Fruit fly (Drosophila melanogaster) whole organism, embryonic: ENCODE measurements around the gene CG5902.
A peak's percentile ranks its signal among the peaks of the same experiment; 100 is the strongest.

Source experiments
- Antp ChIP-seq: fragments of 200-800 bp; sonication (Bioruptor generic); optimal IDR thresholded peaks from 3 replicates; lab custom pipeline; 2016; ENCODE audit warnings: missing biosample characterization, missing genetic modification characterization
- BEAF-32 ChIP-seq: fragments of 200-800 bp; sonication (Bioruptor generic); optimal IDR thresholded peaks from 3 replicates; lab custom pipeline; 2017; ENCODE audit warnings: missing biosample characterization, missing genetic modification characterization, mild to moderate bottlenecking, moderate library complexity, missing genetic modification reagents
- CG10147 ChIP-seq: fragments of 200-800 bp; sonication (Bioruptor generic); optimal IDR thresholded peaks from 2 replicates; lab custom pipeline; 2019; ENCODE audit warnings: missing biosample characterization, mild to moderate bottlenecking, missing genetic modification characterization, moderate library complexity
- CG10209 ChIP-seq: fragments of 200-800 bp; sonication (Bioruptor generic); optimal IDR thresholded peaks from 3 replicates; lab custom pipeline; 2017; ENCODE audit warnings: missing biosample characterization, mild to moderate bottlenecking, missing genetic modification characterization, missing genetic modification reagents
- CG10654 ChIP-seq: fragments of 200-800 bp; sonication (Bioruptor generic); optimal IDR thresholded peaks from 2 replicates; lab custom pipeline; 2016; ENCODE audit warnings: missing biosample characterization, missing genetic modification characterization
- CG11398 ChIP-seq: fragments of 200-800 bp; sonication (Bioruptor generic); optimal IDR thresholded peaks from 2 replicates; lab custom pipeline; 2016; ENCODE audit warnings: missing biosample characterization, missing genetic modification characterization
- CG12236 ChIP-seq: fragments of 200-800 bp; sonication (Bioruptor generic); optimal IDR thresholded peaks from 2 replicates; lab custom pipeline; 2016; ENCODE audit warnings: missing biosample characterization, missing genetic modification characterization
- CG16813 ChIP-seq: fragments of 200-800 bp; sonication (Bioruptor generic); IDR thresholded peaks from 3 replicates; pipeline ENCODE4 v1.3.6; 2022; ENCODE audit warnings: missing biosample characterization, missing genetic modification characterization; ENCODE audit not compliant: partially characterized antibody
- CG1832 ChIP-seq: fragments of 200-800 bp; sonication (Bioruptor generic); optimal IDR thresholded peaks from 2 replicates; lab custom pipeline; 2017; ENCODE audit warnings: missing biosample characterization, mild to moderate bottlenecking, missing genetic modification characterization, inconsistent platforms
- CG18764 ChIP-seq: fragments of 200-800 bp; sonication (Bioruptor generic); optimal IDR thresholded peaks from 3 replicates; lab custom pipeline; 2016; ENCODE audit warnings: missing biosample characterization, missing genetic modification characterization
- CG2116 ChIP-seq: fragments of 200-800 bp; sonication (Bioruptor generic); optimal IDR thresholded peaks from 3 replicates; lab custom pipeline; 2018; ENCODE audit warnings: missing biosample characterization, mild to moderate bottlenecking, missing genetic modification characterization
- CG2678 ChIP-seq: fragments of 200-800 bp; sonication (Bioruptor generic); optimal IDR thresholded peaks from 3 replicates; lab custom pipeline; 2019; ENCODE audit warnings: missing biosample characterization, mild to moderate bottlenecking, missing genetic modification characterization, moderate library complexity
- CG3065 ChIP-seq: fragments of 200-800 bp; sonication (Bioruptor generic); optimal IDR thresholded peaks from 2 replicates; lab custom pipeline; 2016; ENCODE audit warnings: missing biosample characterization, missing genetic modification characterization
- CG32532 ChIP-seq: fragments of 200-800 bp; sonication (Bioruptor generic); IDR thresholded peaks from 2 replicates; pipeline ENCODE4 v1.3.6; 2022; ENCODE audit warnings: missing biosample characterization, missing genetic modification characterization
- CG3281 ChIP-seq: fragments of 200-800 bp; sonication (Bioruptor generic); optimal IDR thresholded peaks from 3 replicates; lab custom pipeline; 2017; ENCODE audit warnings: missing biosample characterization, mild to moderate bottlenecking, missing genetic modification characterization
- CG4820 ChIP-seq: fragments of 200-800 bp; sonication (Bioruptor generic); optimal IDR thresholded peaks from 3 replicates; lab custom pipeline; 2016; ENCODE audit warnings: missing biosample characterization, missing genetic modification characterization
- CG6654 ChIP-seq: fragments of 200-800 bp; sonication (Bioruptor generic); optimal IDR thresholded peaks from 2 replicates; lab custom pipeline; 2017; ENCODE audit warnings: missing biosample characterization, mild to moderate bottlenecking, missing genetic modification characterization
- CG6683 ChIP-seq: fragments of 200-800 bp; sonication (Bioruptor generic); optimal IDR thresholded peaks from 2 replicates; lab custom pipeline; 2017; ENCODE audit warnings: missing biosample characterization, mild to moderate bottlenecking, missing genetic modification characterization, missing genetic modification reagents
- CG6813 ChIP-seq: fragments of 200-800 bp; sonication (Bioruptor generic); optimal IDR thresholded peaks from 2 replicates; lab custom pipeline; 2017; ENCODE audit warnings: missing biosample characterization, missing genetic modification characterization, mild to moderate bottlenecking, moderate library complexity, missing genetic modification reagents
- CG8944 ChIP-seq: fragments of 200-800 bp; sonication (Bioruptor generic); optimal IDR thresholded peaks from 3 replicates; lab custom pipeline; 2016; ENCODE audit warnings: missing biosample characterization, missing genetic modification characterization
- CoRest ChIP-seq: fragments of 200-800 bp; sonication (Bioruptor generic); optimal IDR thresholded peaks from 3 replicates; lab custom pipeline; 2018; ENCODE audit warnings: missing biosample characterization, mild to moderate bottlenecking, missing genetic modification characterization, moderate library complexity
- Eip74EF ChIP-seq, 2 experiments: fragments of 200-800 bp in 1 of 2; fragments of >200 bp in 1 of 2; sonication (Bioruptor generic) in 1 of 2; optimal IDR thresholded peaks; 2 replicates each; lab custom pipeline; 2017 to 2019; ENCODE audit warnings: missing biosample characterization in 2 of 2, missing genetic modification characterization in 2 of 2, mild to moderate bottlenecking in 1 of 2, moderate library complexity in 1 of 2
- Ets97D ChIP-seq: fragments of 200-800 bp; sonication (Bioruptor generic); optimal IDR thresholded peaks from 3 replicates; lab custom pipeline; 2016; ENCODE audit warnings: missing biosample characterization, missing genetic modification characterization
- Meics ChIP-seq: fragments of 200-800 bp; sonication (Bioruptor generic); optimal IDR thresholded peaks from 2 replicates; lab custom pipeline; 2017; ENCODE audit warnings: missing biosample characterization, mild to moderate bottlenecking, missing genetic modification characterization
- Opbp ChIP-seq: fragments of 200-800 bp; sonication (Bioruptor generic); IDR thresholded peaks from 3 replicates; pipeline ENCODE4 v1.3.6; 2022; ENCODE audit warnings: missing biosample characterization, missing genetic modification characterization; ENCODE audit not compliant: partially characterized antibody
- Ravus ChIP-seq: fragments of 200-800 bp; sonication (Bioruptor generic); IDR thresholded peaks from 2 replicates; pipeline ENCODE4 v1.3.6; 2022; ENCODE audit warnings: missing biosample characterization, missing genetic modification characterization
- Rfx ChIP-seq: fragments of 200-800 bp; sonication (Bioruptor generic); IDR thresholded peaks from 2 replicates; pipeline ENCODE4 v1.3.6; 2022; ENCODE audit warnings: missing biosample characterization, missing genetic modification characterization
- TFAM ChIP-seq: fragments of 200-800 bp; sonication (Bioruptor generic); optimal IDR thresholded peaks from 2 replicates; lab custom pipeline; 2017; ENCODE audit warnings: missing biosample characterization, missing genetic modification characterization, inconsistent platforms
- Xrp1 ChIP-seq: fragments of 200-800 bp; sonication (Bioruptor generic); IDR thresholded peaks from 2 replicates; pipeline ENCODE4 v1.3.6; 2022; ENCODE audit warnings: missing biosample characterization, missing genetic modification characterization
- YL-1 ChIP-seq: fragments of 200-800 bp; sonication (Bioruptor generic); optimal IDR thresholded peaks from 3 replicates; lab custom pipeline; 2017; ENCODE audit warnings: missing biosample characterization, mild to moderate bottlenecking, missing genetic modification characterization
- ase ChIP-seq: fragments of 200-800 bp; sonication (Bioruptor generic); IDR thresholded peaks from 3 replicates; pipeline ENCODE4 v1.3.6; 2022; ENCODE audit warnings: missing biosample characterization, missing genetic modification characterization
- bab2 ChIP-seq: fragments of 200-800 bp; sonication (Bioruptor generic); optimal IDR thresholded peaks from 2 replicates; lab custom pipeline; 2016; ENCODE audit warnings: missing biosample characterization, missing genetic modification characterization
- cwo ChIP-seq: fragments of 200-800 bp; sonication (Bioruptor generic); optimal IDR thresholded peaks from 3 replicates; lab custom pipeline; 2017; ENCODE audit warnings: missing biosample characterization, missing genetic modification characterization, mild to moderate bottlenecking, moderate library complexity, missing genetic modification reagents
- danr ChIP-seq: fragments of 200-800 bp; sonication (Bioruptor generic); IDR thresholded peaks from 2 replicates; pipeline ENCODE4 v1.3.6; 2022; ENCODE audit warnings: missing biosample characterization, missing genetic modification characterization
- dpn ChIP-seq, 2 experiments: fragments of 200-800 bp; sonication (Bioruptor generic); optimal IDR thresholded peaks; 3 replicates each; lab custom pipeline; 2016; ENCODE audit warnings: missing biosample characterization in 2 of 2, missing genetic modification characterization in 2 of 2
- en ChIP-seq: fragments of 200-800 bp; sonication (Bioruptor generic); optimal IDR thresholded peaks from 2 replicates; lab custom pipeline; 2016; ENCODE audit warnings: missing biosample characterization, missing genetic modification characterization
- fd96Cb ChIP-seq: fragments of 200-800 bp; sonication (Bioruptor generic); optimal IDR thresholded peaks from 2 replicates; lab custom pipeline; 2018; ENCODE audit warnings: missing biosample characterization, mild to moderate bottlenecking, missing genetic modification characterization, moderate library complexity
- fru ChIP-seq: fragments of >200 bp; optimal IDR thresholded peaks from 2 replicates; lab custom pipeline; 2017
- onecut ChIP-seq: fragments of 200-800 bp; sonication (Bioruptor generic); IDR thresholded peaks from 2 replicates; pipeline ENCODE4 v1.3.6; 2022; ENCODE audit warnings: missing biosample characterization, missing genetic modification characterization
- pan ChIP-seq, 4 experiments: fragments of >200 bp in 3 of 4; fragments of 200-800 bp in 1 of 4; sonication (Bioruptor generic) in 1 of 4; optimal IDR thresholded peaks in 3 of 4; IDR thresholded peaks in 1 of 4; 2 replicates each; pipeline versions ENCODE4 v1.3.6 to Lab custom; 2017 to 2022; ENCODE audit warnings: missing biosample characterization in 2 of 4, missing genetic modification characterization in 2 of 4, mixed read lengths in 1 of 4
- pros ChIP-seq: fragments of 200-800 bp; sonication (Bioruptor generic); optimal IDR thresholded peaks from 3 replicates; lab custom pipeline; 2019; ENCODE audit warnings: missing biosample characterization, mild to moderate bottlenecking, missing genetic modification characterization, moderate library complexity
- pzg ChIP-seq: fragments of 200-800 bp; sonication (Bioruptor generic); optimal IDR thresholded peaks from 3 replicates; lab custom pipeline; 2018; ENCODE audit warnings: missing biosample characterization, mild to moderate bottlenecking, missing genetic modification characterization, moderate library complexity
- sug ChIP-seq: fragments of 200-800 bp; optimal IDR thresholded peaks from 2 replicates; lab custom pipeline; 2019; ENCODE audit warnings: missing biosample characterization, mild to moderate bottlenecking, missing genetic modification characterization, moderate library complexity
- tll ChIP-seq, 2 experiments: fragments of 200-800 bp in 1 of 2; fragments of >200 bp in 1 of 2; sonication (Bioruptor generic) in 1 of 2; optimal IDR thresholded peaks; 2 replicates each; lab custom pipeline; 2017 to 2019; ENCODE audit warnings: missing biosample characterization in 2 of 2, missing genetic modification characterization in 2 of 2, mild to moderate bottlenecking in 1 of 2, moderate library complexity in 1 of 2
- tna ChIP-seq: fragments of 200-800 bp; sonication (Bioruptor generic); IDR thresholded peaks from 2 replicates; pipeline ENCODE4 v1.3.6; 2022; ENCODE audit warnings: missing biosample characterization, missing genetic modification characterization; ENCODE audit not compliant: partially characterized antibody
- twi ChIP-seq: fragments of 200-800 bp; optimal IDR thresholded peaks from 2 replicates; lab custom pipeline; 2019; ENCODE audit warnings: missing biosample characterization, mild to moderate bottlenecking, missing genetic modification characterization, moderate library complexity
- vfl ChIP-seq: fragments of 200-800 bp; sonication (Bioruptor generic); optimal IDR thresholded peaks from 2 replicates; lab custom pipeline; 2016; ENCODE audit warnings: missing biosample characterization, missing genetic modification characterization
- wdn ChIP-seq: fragments of 200-800 bp; sonication (Bioruptor generic); IDR thresholded peaks from 2 replicates; pipeline ENCODE4 v1.3.6; 2022; ENCODE audit warnings: missing biosample characterization, missing genetic modification characterization
- zfh2 ChIP-seq: fragments of 200-800 bp; sonication (Bioruptor generic); optimal IDR thresholded peaks from 2 replicates; lab custom pipeline; 2016; ENCODE audit warnings: missing biosample characterization, missing genetic modification characterization

CG5902 gene

dm6 chr3R:23986479-23986930, at the start of gene CG5902, which contains the start of gene CG13603:
TSS of gene CG5902 (plus strand) at chr3R:23986642.
TSS of gene CG13603 (minus strand) at chr3R:23986569.
- TF ChIP-seq CG4820 (GFP tag; lab: Kevin White, UChicago): peak; percentile 18
- TF ChIP-seq CG16813: peak; percentile 76
- no peak for TF ChIP-seq CG6813 (GFP tag; lab: Kevin White, UChicago)
- no peak for TF ChIP-seq Meics (GFP tag; lab: Kevin White, UChicago)
- TF ChIP-seq cwo: no peak
- TF ChIP-seq CG2678 (tag; lab: Kevin White, UChicago): no peak
- no peak for TF ChIP-seq CoRest (tag; lab: Kevin White, UChicago)
- TF ChIP-seq CG10209 (GFP tag; lab: Kevin White, UChicago): no peak
- TF ChIP-seq ase (GFP tag; lab: Robert Waterston, UW): no peak
- TF ChIP-seq tll (GFP tag; optimal IDR thresholded peaks at IDR 0.05; lab: Kevin White, UChicago): no peak
- TF ChIP-seq TFAM: no peak
- peak; percentile 60 to 62 for TF ChIP-seq dpn (GFP tag; optimal IDR thresholded peaks at IDR 0.05; lab: Kevin White, UChicago)
- peak; percentile 84 for TF ChIP-seq BEAF-32 (GFP tag; lab: Kevin White, UChicago)
- peak; percentile 81 for TF ChIP-seq Rfx
- TF ChIP-seq CG12236 (GFP tag; lab: Kevin White, UChicago): peak; percentile 29
- no peak for TF ChIP-seq zfh2 (GFP tag; lab: Kevin White, UChicago)
- no peak for TF ChIP-seq twi (tag; lab: Kevin White, UChicago)
- TF ChIP-seq Opbp (GFP tag; lab: Robert Waterston, UW): peak; percentile 88
- peak; percentile 86 for TF ChIP-seq pzg (GFP tag; lab: Kevin White, UChicago)
- peak; percentile 80 for TF ChIP-seq Ets97D (GFP tag; lab: Kevin White, UChicago)
- TF ChIP-seq sug (tag; lab: Kevin White, UChicago): peak; percentile 49
- TF ChIP-seq Eip74EF (GFP tag; optimal IDR thresholded peaks at IDR 0.05; lab: Kevin White, UChicago): no peak
- TF ChIP-seq CG18764: peak; percentile 4
- peak; percentile 70 for TF ChIP-seq CG8944 (GFP tag; lab: Kevin White, UChicago)
- peak; percentile 56; the same call in 1 of the 2 replicates for TF ChIP-seq onecut
- 0 out of 2 replicates have a peak, but pooled peaks have one; percentile 11 for TF ChIP-seq CG32532 (GFP tag; lab: Robert Waterston, UW)
- no peak for TF ChIP-seq fd96Cb (tag; lab: Kevin White, UChicago)
- TF ChIP-seq bab2 (GFP tag; lab: Kevin White, UChicago): peak; percentile 26
- TF ChIP-seq YL-1 (GFP tag; lab: Kevin White, UChicago): peak; percentile 97
- TF ChIP-seq danr (GFP tag; lab: Robert Waterston, UW): no peak
- TF ChIP-seq CG2116 (GFP tag; lab: Kevin White, UChicago): peak; percentile 98
- TF ChIP-seq CG6683 (GFP tag; lab: Kevin White, UChicago): peak; percentile 14
- TF ChIP-seq vfl (GFP tag; lab: Kevin White, UChicago): peak; percentile 52
- TF ChIP-seq CG6654 (GFP tag; lab: Kevin White, UChicago): no peak
- TF ChIP-seq CG10147 (GFP tag; lab: Kevin White, UChicago): no peak
- no peak for TF ChIP-seq fru
- no peak for TF ChIP-seq CG3281
- no peak for TF ChIP-seq CG3065 (GFP tag; lab: Kevin White, UChicago)
- TF ChIP-seq pros (GFP tag; lab: Kevin White, UChicago): no peak
- no peak for TF ChIP-seq CG1832 (GFP tag; lab: Kevin White, UChicago)
- peak; percentile 16 for TF ChIP-seq CG10654
- TF ChIP-seq Xrp1 (GFP tag; lab: Robert Waterston, UW): peak; percentile 28; the same call in 1 of the 2 replicates
- TF ChIP-seq en (GFP tag; lab: Kevin White, UChicago): no peak
- TF ChIP-seq Antp (GFP tag; lab: Kevin White, UChicago): peak; percentile 70
- TF ChIP-seq Ravus: no peak
- TF ChIP-seq pan (optimal IDR thresholded peaks at IDR 0.05; lab: Kevin White, UChicago): no peak
- TF ChIP-seq pan (GFP tag; optimal IDR thresholded peaks at IDR 0.05 in 1 of 2, IDR thresholded peaks at IDR 0.05 in 1 of 2): no peak
- TF ChIP-seq CG11398: peak; percentile 59
- TF ChIP-seq tna (GFP tag; lab: Robert Waterston, UW): peak; percentile 55
- TF ChIP-seq wdn (GFP tag; lab: Robert Waterston, UW): no peak
